Fruit fly (Drosophila melanogaster) whole organism, embryonic: ENCODE data around the gene grim.
A peak's percentile ranks its signal among the peaks of the same experiment; 100 is the strongest.

Experiments
- Bgb ChIP-seq: fragments of 200-800 bp; sonication (Bioruptor generic); IDR thresholded peaks from 2 replicates; pipeline ENCODE4 v1.3.6; 2022; ENCODE audit warnings: missing biosample characterization, missing genetic modification characterization; ENCODE audit not compliant: partially characterized antibody
- CG10267 ChIP-seq: fragments of 200-800 bp; sonication (Bioruptor generic); optimal IDR thresholded peaks from 2 replicates; lab custom pipeline; 2018; ENCODE audit warnings: missing biosample characterization, mild to moderate bottlenecking, missing genetic modification characterization, moderate library complexity
- CG10462 ChIP-seq: fragments of 200-800 bp; sonication (Bioruptor generic); optimal IDR thresholded peaks from 2 replicates; lab custom pipeline; 2016; ENCODE audit warnings: missing biosample characterization, missing genetic modification characterization
- CG12155 ChIP-seq: fragments of 200-800 bp; sonication (Bioruptor generic); optimal IDR thresholded peaks from 3 replicates; lab custom pipeline; 2016; ENCODE audit warnings: missing biosample characterization, missing genetic modification characterization
- CG12391 ChIP-seq: fragments of 200-800 bp; sonication (Bioruptor generic); optimal IDR thresholded peaks from 3 replicates; lab custom pipeline; 2018; ENCODE audit warnings: missing biosample characterization, mild to moderate bottlenecking, missing genetic modification characterization, moderate library complexity
- CG14860 ChIP-seq: fragments of 200-800 bp; sonication (Bioruptor generic); IDR thresholded peaks from 3 replicates; pipeline ENCODE4 v1.3.6; 2022; ENCODE audit warnings: missing biosample characterization, missing genetic modification characterization; ENCODE audit not compliant: partially characterized antibody
- CG1602 ChIP-seq: fragments of 200-800 bp; sonication (Bioruptor generic); optimal IDR thresholded peaks from 3 replicates; lab custom pipeline; 2016; ENCODE audit warnings: missing biosample characterization, missing genetic modification characterization
- CG17568 ChIP-seq: fragments of 200-800 bp; sonication (Bioruptor generic); optimal IDR thresholded peaks from 2 replicates; lab custom pipeline; 2018; ENCODE audit warnings: missing biosample characterization, mild to moderate bottlenecking, missing genetic modification characterization, moderate library complexity
- CG17612 ChIP-seq: fragments of 200-800 bp; sonication (Bioruptor generic); IDR thresholded peaks from 2 replicates; pipeline ENCODE4 v1.3.6; 2022; ENCODE audit warnings: missing biosample characterization, missing genetic modification characterization
- CG1832 ChIP-seq: fragments of 200-800 bp; sonication (Bioruptor generic); optimal IDR thresholded peaks from 2 replicates; lab custom pipeline; 2017; ENCODE audit warnings: missing biosample characterization, mild to moderate bottlenecking, missing genetic modification characterization, inconsistent platforms
- CG30020 ChIP-seq: fragments of 200-800 bp; optimal IDR thresholded peaks from 2 replicates; lab custom pipeline; 2019; ENCODE audit warnings: missing biosample characterization, mild to moderate bottlenecking, missing genetic modification characterization, moderate library complexity
- CG33557 ChIP-seq: fragments of 200-800 bp; sonication (Bioruptor generic); optimal IDR thresholded peaks from 2 replicates; lab custom pipeline; 2019; ENCODE audit warnings: missing biosample characterization, mild to moderate bottlenecking, missing genetic modification characterization, moderate library complexity
- CG6765 ChIP-seq: fragments of 200-800 bp; sonication (Bioruptor generic); optimal IDR thresholded peaks from 3 replicates; lab custom pipeline; 2017; ENCODE audit warnings: missing biosample characterization, mild to moderate bottlenecking, missing genetic modification characterization
- CG7987 ChIP-seq: fragments of 200-800 bp; sonication (Bioruptor generic); optimal IDR thresholded peaks from 2 replicates; lab custom pipeline; 2018; ENCODE audit warnings: missing biosample characterization, mild to moderate bottlenecking, missing genetic modification characterization, moderate library complexity
- CG8290 ChIP-seq, 3 experiments: fragments of 200-800 bp; sonication (Bioruptor generic); optimal IDR thresholded peaks; 2 replicates each; lab custom pipeline; 2016 to 2019; ENCODE audit warnings: missing biosample characterization in 3 of 3, missing genetic modification characterization in 3 of 3, mild to moderate bottlenecking in 2 of 3, moderate library complexity in 1 of 3
- CG8388 ChIP-seq: fragments of 200-800 bp; sonication (Bioruptor generic); optimal IDR thresholded peaks from 2 replicates; lab custom pipeline; 2019; ENCODE audit warnings: missing biosample characterization, mild to moderate bottlenecking, missing genetic modification characterization, moderate library complexity
- CG8765 ChIP-seq: fragments of 200-800 bp; sonication (Bioruptor generic); IDR thresholded peaks from 2 replicates; pipeline ENCODE4 v1.3.6; 2022; ENCODE audit warnings: missing biosample characterization, missing genetic modification characterization
- CG8924 ChIP-seq: fragments of 200-800 bp; optimal IDR thresholded peaks from 3 replicates; lab custom pipeline; 2019; ENCODE audit warnings: missing biosample characterization, mild to moderate bottlenecking, missing genetic modification characterization, moderate library complexity
- CG9727 ChIP-seq: fragments of 200-800 bp; sonication (Bioruptor generic); optimal IDR thresholded peaks from 3 replicates; lab custom pipeline; 2017; ENCODE audit warnings: missing biosample characterization, mild to moderate bottlenecking, missing genetic modification characterization
- CG9817 ChIP-seq: fragments of 200-800 bp; sonication (Bioruptor generic); optimal IDR thresholded peaks from 2 replicates; lab custom pipeline; 2018; ENCODE audit warnings: missing biosample characterization, mild to moderate bottlenecking, missing genetic modification characterization, moderate library complexity
- Camta ChIP-seq: fragments of 200-800 bp; sonication (Bioruptor generic); optimal IDR thresholded peaks from 2 replicates; lab custom pipeline; 2016; ENCODE audit warnings: missing biosample characterization, missing genetic modification characterization
- CoRest ChIP-seq: fragments of 200-800 bp; sonication (Bioruptor generic); optimal IDR thresholded peaks from 3 replicates; lab custom pipeline; 2018; ENCODE audit warnings: missing biosample characterization, mild to moderate bottlenecking, missing genetic modification characterization, moderate library complexity
- Hr3 ChIP-seq: fragments of 200-800 bp; sonication (Bioruptor generic); optimal IDR thresholded peaks from 3 replicates; lab custom pipeline; 2016; ENCODE audit warnings: missing biosample characterization, missing genetic modification characterization
- Nf-YA ChIP-seq: fragments of 200-800 bp; sonication (Bioruptor generic); IDR thresholded peaks from 2 replicates; pipeline ENCODE4 v1.3.6; 2022; ENCODE audit warnings: missing biosample characterization, missing genetic modification characterization
- Nf-YC ChIP-seq: fragments of 200-800 bp; optimal IDR thresholded peaks from 3 replicates; lab custom pipeline; 2019; ENCODE audit warnings: missing biosample characterization, mild to moderate bottlenecking, missing genetic modification characterization, moderate library complexity
- Spps ChIP-seq: fragments of 200-800 bp; sonication (Bioruptor generic); optimal IDR thresholded peaks from 2 replicates; lab custom pipeline; 2018; ENCODE audit warnings: missing biosample characterization, mild to moderate bottlenecking, missing genetic modification characterization
- ac ChIP-seq: fragments of 200-800 bp; sonication (Bioruptor generic); optimal IDR thresholded peaks from 3 replicates; lab custom pipeline; 2017; ENCODE audit warnings: missing biosample characterization, mild to moderate bottlenecking, missing genetic modification characterization
- al ChIP-seq: fragments of 200-800 bp; sonication (Bioruptor generic); IDR thresholded peaks from 2 replicates; pipeline ENCODE4 v1.3.6; 2022; ENCODE audit warnings: missing biosample characterization, missing genetic modification characterization
- az2 ChIP-seq: fragments of 200-800 bp; sonication (Bioruptor generic); optimal IDR thresholded peaks from 3 replicates; lab custom pipeline; 2016; ENCODE audit warnings: missing biosample characterization, missing genetic modification characterization
- cad ChIP-seq: fragments of >200 bp; optimal IDR thresholded peaks from 2 replicates; lab custom pipeline; 2017; ENCODE audit warnings: missing biosample characterization, missing genetic modification characterization
- danr ChIP-seq: fragments of 200-800 bp; sonication (Bioruptor generic); IDR thresholded peaks from 2 replicates; pipeline ENCODE4 v1.3.6; 2022; ENCODE audit warnings: missing biosample characterization, missing genetic modification characterization
- dmrt11E ChIP-seq: fragments of 200-800 bp; sonication (Bioruptor generic); optimal IDR thresholded peaks from 3 replicates; lab custom pipeline; 2018; ENCODE audit warnings: missing biosample characterization, mild to moderate bottlenecking, missing genetic modification characterization, moderate library complexity
- ind ChIP-seq: fragments of 200-800 bp; sonication (Bioruptor generic); optimal IDR thresholded peaks from 3 replicates; lab custom pipeline; 2016; ENCODE audit warnings: missing biosample characterization, missing genetic modification characterization
- lab ChIP-seq: fragments of 200-800 bp; sonication (Bioruptor generic); optimal IDR thresholded peaks from 3 replicates; lab custom pipeline; 2017; ENCODE audit warnings: missing biosample characterization, missing genetic modification characterization, mild to moderate bottlenecking, moderate library complexity, missing genetic modification reagents
- lola ChIP-seq, 3 experiments: fragments of >200 bp in 2 of 3; fragments of 200-800 bp in 1 of 3; sonication (Bioruptor generic) in 1 of 3; optimal IDR thresholded peaks; 2 replicates each; lab custom pipeline; 2017 to 2019; ENCODE audit warnings: missing biosample characterization in 3 of 3, missing genetic modification characterization in 3 of 3, mild to moderate bottlenecking in 1 of 3, moderate library complexity in 1 of 3
- lov ChIP-seq, 2 experiments: fragments of 200-800 bp in 1 of 2; fragments of >200 bp in 1 of 2; sonication (Bioruptor generic) in 1 of 2; IDR thresholded peaks in 1 of 2; optimal IDR thresholded peaks in 1 of 2; 2 replicates in 1 of 2; 3 replicates in 1 of 2; pipeline versions ENCODE4 v1.3.6 to Lab custom; 2017 to 2022; ENCODE audit warnings: missing biosample characterization in 1 of 2, missing genetic modification characterization in 1 of 2
- nerfin-2 ChIP-seq: fragments of 200-800 bp; sonication (Bioruptor generic); IDR thresholded peaks from 2 replicates; pipeline ENCODE4 v1.3.6; 2022; ENCODE audit warnings: missing biosample characterization, missing genetic modification characterization; ENCODE audit not compliant: partially characterized antibody
- nom ChIP-seq: fragments of 200-800 bp; sonication (Bioruptor generic); optimal IDR thresholded peaks from 2 replicates; lab custom pipeline; 2017; ENCODE audit warnings: missing biosample characterization, missing genetic modification characterization, mild to moderate bottlenecking, moderate library complexity, missing genetic modification reagents
- otp ChIP-seq: fragments of 200-800 bp; sonication (Bioruptor generic); IDR thresholded peaks from 3 replicates; pipeline ENCODE4, ENCODE4 v1.3.6; 2022; ENCODE audit warnings: missing biosample characterization, missing genetic modification characterization
- phol ChIP-seq: fragments of 200-800 bp; sonication (Bioruptor generic); optimal IDR thresholded peaks from 3 replicates; lab custom pipeline; 2018; ENCODE audit warnings: missing biosample characterization, mild to moderate bottlenecking, missing genetic modification characterization, moderate library complexity
- pita ChIP-seq: fragments of 200-800 bp; sonication (Bioruptor generic); optimal IDR thresholded peaks from 2 replicates; lab custom pipeline; 2017; ENCODE audit warnings: missing biosample characterization, mild to moderate bottlenecking, missing genetic modification characterization
- run ChIP-seq: fragments of 200-800 bp; sonication (Bioruptor generic); optimal IDR thresholded peaks from 3 replicates; lab custom pipeline; 2018; ENCODE audit warnings: missing biosample characterization, mild to moderate bottlenecking, missing genetic modification characterization
- sr ChIP-seq: fragments of 200-800 bp; sonication (Bioruptor generic); IDR thresholded peaks from 3 replicates; pipeline ENCODE4 v1.3.6; 2022; ENCODE audit warnings: missing biosample characterization, missing genetic modification characterization
- tgo ChIP-seq: fragments of 200-800 bp; sonication (Bioruptor generic); IDR thresholded peaks from 3 replicates; pipeline ENCODE4 v1.3.6; 2022; ENCODE audit warnings: missing biosample characterization, missing genetic modification characterization
- twi ChIP-seq: fragments of 200-800 bp; optimal IDR thresholded peaks from 2 replicates; lab custom pipeline; 2019; ENCODE audit warnings: missing biosample characterization, mild to moderate bottlenecking, missing genetic modification characterization, moderate library complexity
- unpg ChIP-seq: fragments of 200-800 bp; sonication (Bioruptor generic); optimal IDR thresholded peaks from 3 replicates; lab custom pipeline; 2018; ENCODE audit warnings: missing biosample characterization, mild to moderate bottlenecking, missing genetic modification characterization, moderate library complexity
- vfl ChIP-seq: fragments of 200-800 bp; sonication (Bioruptor generic); optimal IDR thresholded peaks from 2 replicates; lab custom pipeline; 2016; ENCODE audit warnings: missing biosample characterization, missing genetic modification characterization
- zen ChIP-seq: fragments of 200-800 bp; sonication (Bioruptor generic); optimal IDR thresholded peaks from 3 replicates; lab custom pipeline; 2018; ENCODE audit warnings: missing biosample characterization, mild to moderate bottlenecking, missing genetic modification characterization, moderate library complexity
- zfh2 ChIP-seq: fragments of 200-800 bp; sonication (Bioruptor generic); optimal IDR thresholded peaks from 2 replicates; lab custom pipeline; 2016; ENCODE audit warnings: missing biosample characterization, missing genetic modification characterization

The grim gene

DNA sequence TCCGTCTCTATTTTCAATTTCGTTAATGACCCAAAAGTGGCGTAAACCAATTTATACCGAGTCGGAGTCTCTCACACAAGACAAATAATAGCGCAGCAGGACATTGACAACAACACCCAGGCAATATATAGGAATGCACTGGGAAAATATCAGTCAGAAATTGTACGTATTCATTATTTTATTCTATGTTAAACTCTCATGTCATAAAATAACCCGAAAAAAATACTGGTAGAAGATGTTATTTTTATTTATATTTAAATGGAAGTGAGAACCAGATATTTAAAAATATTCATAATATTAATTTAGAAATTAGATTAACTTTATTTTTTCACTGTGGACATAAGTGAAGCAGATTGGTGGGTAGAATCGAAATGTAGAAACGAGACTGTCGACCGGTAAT, 6.9 kb downstream of the grim start (continued):
- TF ChIP-seq otp (GFP tag; lab: Robert Waterston, UW) = no peak
- TF ChIP-seq CG7987 = no peak
- no peak for TF ChIP-seq pita (GFP tag; lab: Kevin White, UChicago)
- peak; percentile 76 for TF ChIP-seq CG9727
- no peak for TF ChIP-seq vfl (GFP tag; lab: Kevin White, UChicago)
- TF ChIP-seq tgo (GFP tag; lab: Robert Waterston, UW) = no peak
- no peak for TF ChIP-seq zfh2 (GFP tag; lab: Kevin White, UChicago)
- no peak for TF ChIP-seq Nf-YC (tag; lab: Kevin White, UChicago)
- peak; percentile 60 for TF ChIP-seq unpg
- peak; percentile 22; the same call in 1 of the 2 replicates for TF ChIP-seq CG8765 (GFP tag; lab: Robert Waterston, UW)
- TF ChIP-seq ind = no peak
- TF ChIP-seq CG1602 (GFP tag; lab: Kevin White, UChicago) = peak; percentile 51
- no peak for TF ChIP-seq CG17612 (GFP tag; lab: Robert Waterston, UW)
- TF ChIP-seq CG12391 = peak; percentile 76
- TF ChIP-seq lov (optimal IDR thresholded peaks at IDR 0.05; lab: Kevin White, UChicago) = no peak
- no peak for TF ChIP-seq lov (GFP tag; IDR thresholded peaks at IDR 0.05; lab: Robert Waterston, UW)
- no peak for TF ChIP-seq Bgb (GFP tag; lab: Robert Waterston, UW)
- peak; percentile 60 for TF ChIP-seq CG10267
- TF ChIP-seq ac (GFP tag; lab: Kevin White, UChicago) = peak; percentile 30
- TF ChIP-seq CG30020 (tag; lab: Kevin White, UChicago) = no peak
- no peak for TF ChIP-seq CG9817 (tag; lab: Kevin White, UChicago)
- peak; percentile 19 for TF ChIP-seq Hr3 (GFP tag; lab: Kevin White, UChicago)
- TF ChIP-seq CG14860 (GFP tag; lab: Robert Waterston, UW) = no peak
- no peak for TF ChIP-seq al (GFP tag; lab: Robert Waterston, UW)
- peak; percentile 47 for TF ChIP-seq phol (tag; lab: Kevin White, UChicago)
- no peak for TF ChIP-seq Nf-YA
- no peak for TF ChIP-seq Camta
- TF ChIP-seq lab = no peak
- TF ChIP-seq CG8388 = peak; percentile 65
- TF ChIP-seq sr = no peak
- TF ChIP-seq az2 = peak; percentile 43
- TF ChIP-seq nerfin-2 (GFP tag; lab: Robert Waterston, UW) = no peak
- peak; percentile 6 for TF ChIP-seq CG10462 (GFP tag; lab: Kevin White, UChicago)
- TF ChIP-seq CG8290 (GFP tag; optimal IDR thresholded peaks at IDR 0.05; lab: Kevin White, UChicago) = peak; percentile 4
- no peak for TF ChIP-seq CG8290 (tag; optimal IDR thresholded peaks at IDR 0.05; lab: Kevin White, UChicago)
- TF ChIP-seq twi (tag; lab: Kevin White, UChicago) = peak; percentile 63
- peak; percentile 93 for TF ChIP-seq dmrt11E (tag; lab: Kevin White, UChicago)
- TF ChIP-seq CG8924 (tag; lab: Kevin White, UChicago) = peak; percentile 75
- no peak for TF ChIP-seq cad (GFP tag; lab: Kevin White, UChicago)
- no peak for TF ChIP-seq CG6765
- no peak for TF ChIP-seq nom
- peak; percentile 60 for TF ChIP-seq CoRest (tag; lab: Kevin White, UChicago)
- TF ChIP-seq CG17568 (GFP tag; lab: Kevin White, UChicago) = no peak
- peak; percentile 16 for TF ChIP-seq Spps
- peak; percentile 94 for TF ChIP-seq zen (tag; lab: Kevin White, UChicago)
- TF ChIP-seq lola (GFP tag; optimal IDR thresholded peaks at IDR 0.05; lab: Kevin White, UChicago) = peak in 1 of 3 experiments; percentile 89
- peak; percentile 83 for TF ChIP-seq CG33557
- no peak for TF ChIP-seq run (tag; lab: Kevin White, UChicago)
- peak; percentile 28 for TF ChIP-seq CG12155
- TF ChIP-seq CG1832 (GFP tag; lab: Kevin White, UChicago) = no peak
- TF ChIP-seq danr (GFP tag; lab: Robert Waterston, UW) = no peak
